Worm (Caenorhabditis elegans): Measurements from ENCODE around the gene C44H9.6.
A peak's percentile ranks its signal among the peaks of the same experiment; 100 is the strongest.

C44H9.6 gene

ce11 chrV:12814481-12814882 is 30.7 kb downstream of the C44H9.6 start (continued):
- TF ChIP-seq tlf-1 (GFP tag; optimal IDR thresholded peaks at IDR 0.05) (no peak), zfh-2 (GFP tag; conservative IDR thresholded peaks at IDR 0.05) (no peak; the same call in 1 of the 2 replicates), rec-8 (tag; optimal IDR thresholded peaks at IDR 0.05) (no peak), rcor-1 (GFP tag; IDR thresholded peaks at IDR 0.05) (peak; percentile 53; the same call in 1 of the 2 replicates), gei-17 (GFP tag; optimal IDR thresholded peaks at IDR 0.05) (no peak), madf-8 (GFP tag; conservative IDR thresholded peaks at IDR 0.05) (no peak), unc-130 (GFP tag; optimal IDR thresholded peaks at IDR 0.05) (no peak), Y79H2A.3 (GFP tag; conservative IDR thresholded peaks at IDR 0.05) (no peak), lin-26 (GFP tag; IDR thresholded peaks at IDR 0.05) (no peak), F57A8.1 (GFP tag; optimal IDR thresholded peaks at IDR 0.05) (no peak), ceh-100 (GFP tag; IDR thresholded peaks at IDR 0.05) (no peak), nhr-179 (tag; optimal IDR thresholded peaks at IDR 0.05) (no peak), dpff-1 (tag; optimal IDR thresholded peaks at IDR 0.05) (no peak), pbrm-1 (GFP tag; IDR thresholded peaks at IDR 0.05) (no peak), attf-3 (GFP tag; conservative IDR thresholded peaks at IDR 0.05) (no peak), lin-54 (GFP tag; optimal IDR thresholded peaks at IDR 0.05) (peak; percentile 4), mcd-1 (GFP tag; IDR thresholded peaks at IDR 0.05) (peak; percentile 64; the same call in 1 of the 2 replicates), tbp1 (GFP tag; optimal IDR thresholded peaks at IDR 0.05) (no peak)

- no peak for TF ChIP-seq xnd-1 (tag; optimal IDR thresholded peaks at IDR 0.05)
- no peak for TF ChIP-seq lin-40 (tag; optimal IDR thresholded peaks at IDR 0.05)
- TF ChIP-seq pha-4 (tag; optimal IDR thresholded peaks at IDR 0.05) = no peak
Measured at ce11 chrV:12814022-12814421, 31.1 kb downstream of the C44H9.6 start, which contains the start of gene ZC443.3. TSS of gene ZC443.3 (minus strand) at chrV:12814122.

ce11 chrV:12811810-12812209 is 33.3 kb downstream of the C44H9.6 start:
- no peak for TF ChIP-seq egrh-3 (GFP tag; IDR thresholded peaks at IDR 0.05)
- TF ChIP-seq ama-1 (optimal IDR thresholded peaks at IDR 0.05) = no peak
- peak in 1 of 2 experiments; percentile 55 for TF ChIP-seq ama-1 (GFP tag; optimal IDR thresholded peaks at IDR 0.05)
- peak; percentile 12; the same call in 1 of the 2 replicates for TF ChIP-seq C06A6.2 (GFP tag; conservative IDR thresholded peaks at IDR 0.05)
- 0 out of 2 replicates have a peak, but pooled peaks have one; percentile 20 for TF ChIP-seq Y95B8A.8 (GFP tag; IDR thresholded peaks at IDR 0.05)
- TF ChIP-seq hmg-20 (GFP tag; IDR thresholded peaks at IDR 0.05) = no peak
- no peak for TF ChIP-seq cebp-1 (GFP tag; IDR thresholded peaks at IDR 0.05)
- peak; percentile 23 for TF ChIP-seq cebp-1 (tag; optimal IDR thresholded peaks at IDR 0.05)
- 0 out of 2 replicates have a peak, but pooled peaks have one; percentile 14 for TF ChIP-seq K11D2.4 (GFP tag; IDR thresholded peaks at IDR 0.05)
- no peak for TF ChIP-seq F52B5.7 (tag; optimal IDR thresholded peaks at IDR 0.05)
- TF ChIP-seq nfyb-1 (GFP tag; IDR thresholded peaks at IDR 0.05) = 0 out of 2 replicates have a peak, but pooled peaks have one; percentile 63
- peak; percentile 43; the same call in 1 of the 2 replicates for TF ChIP-seq lir-1 (GFP tag; conservative IDR thresholded peaks at IDR 0.05)

ce11 chrV:12811126-12811525 is 34.0 kb downstream of the C44H9.6 start, which contains the start of gene ZC443.2:
TSS of gene ZC443.2 (minus strand) at chrV:12811192.
- no peak for TF ChIP-seq rpc-1 (optimal IDR thresholded peaks at IDR 0.05)
- TF ChIP-seq rpc-1 (tag; optimal IDR thresholded peaks at IDR 0.05) = no peak
- peak; percentile 47 for TF ChIP-seq ceh-27 (GFP tag; optimal IDR thresholded peaks at IDR 0.05)

Measured in whole organism, young adult.